Worm (Caenorhabditis elegans) whole organism, late embryonic: Measurements from ENCODE around the gene C54C6.5.
A peak's percentile ranks its signal among the peaks of the same experiment; 100 is the strongest.

Source experiments
- C08G9.2 ChIP-seq: sonication (generic microtip); optimal IDR thresholded peaks from 2 replicates; lab custom pipeline; 2016; ENCODE audit warnings: mild to moderate bottlenecking, missing genetic modification characterization, moderate library complexity, missing compliant biosample characterization
- T23F11.4 ChIP-seq: fragments of 200-800 bp; sonication (Bioruptor generic); optimal IDR thresholded peaks from 2 replicates; lab custom pipeline; 2018; ENCODE audit warnings: mild to moderate bottlenecking, missing genetic modification characterization, missing compliant biosample characterization
- Y22D7AL.16 ChIP-seq: sonication (generic microtip); optimal IDR thresholded peaks from 2 replicates; lab custom pipeline; 2016; ENCODE audit warnings: missing genetic modification characterization, missing compliant biosample characterization
- ama-1 ChIP-seq: fragments of 150-350 bp; optimal IDR thresholded peaks from 2 replicates; lab custom pipeline; 2014
- ceh-14 ChIP-seq: sonication (generic microtip); optimal IDR thresholded peaks from 2 replicates; lab custom pipeline; 2016; ENCODE audit warnings: missing genotype, missing genetic modification characterization, missing compliant biosample characterization
- ceh-18 ChIP-seq: sonication (generic microtip); optimal IDR thresholded peaks from 2 replicates; lab custom pipeline; 2016; ENCODE audit warnings: missing genetic modification characterization, missing compliant biosample characterization
- ceh-19 ChIP-seq: fragments of 200-800 bp; sonication (Bioruptor generic); optimal IDR thresholded peaks from 2 replicates; lab custom pipeline; 2018; ENCODE audit warnings: mild to moderate bottlenecking, missing genetic modification characterization, missing compliant biosample characterization
- ceh-2 ChIP-seq: sonication (generic microtip); optimal IDR thresholded peaks from 2 replicates; lab custom pipeline; 2016; ENCODE audit warnings: missing genotype, missing genetic modification characterization, missing compliant biosample characterization
- ceh-22 ChIP-seq: sonication (generic microtip); optimal IDR thresholded peaks from 2 replicates; lab custom pipeline; 2017; ENCODE audit warnings: missing biosample characterization, missing genetic modification characterization
- ceh-24 ChIP-seq: sonication (generic microtip); optimal IDR thresholded peaks from 2 replicates; lab custom pipeline; 2016; ENCODE audit warnings: mild to moderate bottlenecking, missing genetic modification characterization, missing compliant biosample characterization
- ceh-31 ChIP-seq: sonication (generic microtip); optimal IDR thresholded peaks from 2 replicates; lab custom pipeline; 2016; ENCODE audit warnings: missing genetic modification characterization, missing compliant biosample characterization
- ceh-6 ChIP-seq: fragments of 200-800 bp; sonication (Bioruptor generic); optimal IDR thresholded peaks from 2 replicates; lab custom pipeline; 2018; ENCODE audit warnings: mild to moderate bottlenecking, missing genetic modification characterization, missing compliant biosample characterization
- ceh-9 ChIP-seq: sonication (generic microtip); optimal IDR thresholded peaks from 2 replicates; lab custom pipeline; 2016; ENCODE audit warnings: mild to moderate bottlenecking, missing genetic modification characterization, inconsistent platforms, missing compliant biosample characterization
- elt-2 ChIP-seq: sonication (generic microtip); optimal IDR thresholded peaks from 2 replicates; lab custom pipeline; 2016; ENCODE audit warnings: missing genetic modification reagents, missing genetic modification characterization, missing compliant biosample characterization
- eyg-1 ChIP-seq: sonication (generic microtip); optimal IDR thresholded peaks from 2 replicates; lab custom pipeline; 2016; ENCODE audit warnings: missing genotype, missing genetic modification characterization, missing compliant biosample characterization
- hlh-30 ChIP-seq: sonication (generic microtip); optimal IDR thresholded peaks from 2 replicates; lab custom pipeline; 2017; ENCODE audit warnings: antibody characterized with exemption, missing genetic modification characterization, missing compliant biosample characterization; ENCODE audit not compliant: insufficient read depth
- lim-6 ChIP-seq: sonication (generic microtip); optimal IDR thresholded peaks from 2 replicates; lab custom pipeline; 2016; ENCODE audit warnings: missing genetic modification characterization, missing compliant biosample characterization
- lin-11 ChIP-seq: fragments of 200-800 bp; sonication (Bioruptor generic); optimal IDR thresholded peaks from 2 replicates; lab custom pipeline; 2018; ENCODE audit warnings: mild to moderate bottlenecking, missing genetic modification characterization, missing compliant biosample characterization
- mec-3 ChIP-seq: sonication (generic microtip); optimal IDR thresholded peaks from 2 replicates; lab custom pipeline; 2016; ENCODE audit warnings: borderline replicate concordance, missing genetic modification characterization, missing compliant biosample characterization
- nhr-232 ChIP-seq: sonication (generic microtip); optimal IDR thresholded peaks from 2 replicates; lab custom pipeline; 2016; ENCODE audit warnings: missing genetic modification characterization, missing compliant biosample characterization
- pax-1 ChIP-seq: fragments of 150-350 bp; optimal IDR thresholded peaks from 2 replicates; lab custom pipeline; 2014; ENCODE audit warnings: missing biosample characterization, missing genetic modification characterization
- pqm-1 ChIP-seq: sonication (generic microtip); optimal IDR thresholded peaks from 2 replicates; lab custom pipeline; 2016; ENCODE audit warnings: missing genetic modification characterization, missing compliant biosample characterization
- rnt-1 ChIP-seq: sonication (generic microtip); optimal IDR thresholded peaks from 2 replicates; lab custom pipeline; 2016; ENCODE audit warnings: missing genetic modification characterization, missing compliant biosample characterization
- sdc-2 ChIP-seq: sonication (generic microtip); optimal IDR thresholded peaks from 2 replicates; lab custom pipeline; 2016; ENCODE audit warnings: missing genotype, missing genetic modification characterization, missing compliant biosample characterization
- tbx-2 ChIP-seq: sonication (generic microtip); optimal IDR thresholded peaks from 2 replicates; lab custom pipeline; 2016; ENCODE audit warnings: missing genetic modification characterization, missing compliant biosample characterization
- unc-3 ChIP-seq, 2 experiments: fragments of 200-800 bp in 1 of 2; sonication (Bioruptor generic) in 1 of 2; sonication (generic microtip) in 1 of 2; conservative IDR thresholded peaks in 1 of 2; optimal IDR thresholded peaks in 1 of 2; 2 replicates each; pipeline versions ENCODE4 v1.3.6 to Lab custom; 2016 to 2022; ENCODE audit warnings: missing compliant biosample characterization in 2 of 2, missing genetic modification characterization in 2 of 2, missing genetic modification reagents in 1 of 2
- unc-42 ChIP-seq: sonication (generic microtip); optimal IDR thresholded peaks from 2 replicates; lab custom pipeline; 2016; ENCODE audit warnings: missing genotype, missing genetic modification characterization, missing compliant biosample characterization
- unc-55 ChIP-seq: sonication (generic microtip); optimal IDR thresholded peaks from 2 replicates; lab custom pipeline; 2017; ENCODE audit warnings: missing biosample characterization, missing genetic modification reagents, missing genetic modification characterization
- unc-86 ChIP-seq: sonication (generic microtip); optimal IDR thresholded peaks from 2 replicates; lab custom pipeline; 2016; ENCODE audit warnings: missing genetic modification characterization, missing compliant biosample characterization
- zip-5 ChIP-seq: sonication (generic microtip); optimal IDR thresholded peaks from 2 replicates; lab custom pipeline; 2016; ENCODE audit warnings: missing genetic modification characterization, missing compliant biosample characterization

C54C6.5 gene

DNA sequence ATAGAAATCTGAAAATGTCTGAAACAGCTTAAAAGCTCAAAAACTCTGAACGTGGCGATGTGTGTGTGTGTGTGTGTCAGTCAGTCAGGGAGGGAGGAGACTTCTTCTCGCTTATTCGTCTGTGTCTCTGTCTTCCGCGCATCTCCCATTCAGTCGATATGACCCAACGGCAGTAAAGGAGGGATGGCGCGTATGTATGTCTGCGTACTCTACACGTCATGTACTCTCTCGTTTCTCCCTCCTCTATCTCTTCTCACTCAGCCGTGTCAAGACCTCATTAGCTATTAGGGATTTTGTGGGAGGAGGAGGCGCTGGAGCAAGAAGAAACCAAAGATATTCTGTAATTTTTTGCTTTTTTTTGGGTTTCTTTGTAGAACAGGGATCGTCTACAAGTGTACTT lies 17.6 kb downstream of the C54C6.5 start (continued):
- TF ChIP-seq pax-1 (tag; lab: Kevin White, UChicago) (peak; percentile 61), unc-42 (tag; lab: Kevin White, UChicago) (peak; percentile 68), nhr-232 (tag; lab: Kevin White, UChicago) (no peak), ceh-19 (no peak), unc-3 (GFP tag; conservative IDR thresholded peaks at IDR 0.05; lab: Robert Waterston, UW) (no peak), unc-3 (tag; optimal IDR thresholded peaks at IDR 0.05; lab: Kevin White, UChicago) (no peak), C08G9.2 (tag; lab: Kevin White, UChicago) (no peak), ama-1 (lab: Kevin White, UChicago) (no peak), lim-6 (no peak), tbx-2 (tag; lab: Kevin White, UChicago) (peak; percentile 69), ceh-24 (tag; lab: Kevin White, UChicago) (no peak), elt-2 (no peak), pqm-1 (tag; lab: Kevin White, UChicago) (no peak), ceh-6 (no peak), ceh-18 (peak; percentile 20), rnt-1 (tag; lab: Kevin White, UChicago) (peak; percentile 35)
- TF ChIP-seq, all 69 proteins: peak for 13

DNA sequence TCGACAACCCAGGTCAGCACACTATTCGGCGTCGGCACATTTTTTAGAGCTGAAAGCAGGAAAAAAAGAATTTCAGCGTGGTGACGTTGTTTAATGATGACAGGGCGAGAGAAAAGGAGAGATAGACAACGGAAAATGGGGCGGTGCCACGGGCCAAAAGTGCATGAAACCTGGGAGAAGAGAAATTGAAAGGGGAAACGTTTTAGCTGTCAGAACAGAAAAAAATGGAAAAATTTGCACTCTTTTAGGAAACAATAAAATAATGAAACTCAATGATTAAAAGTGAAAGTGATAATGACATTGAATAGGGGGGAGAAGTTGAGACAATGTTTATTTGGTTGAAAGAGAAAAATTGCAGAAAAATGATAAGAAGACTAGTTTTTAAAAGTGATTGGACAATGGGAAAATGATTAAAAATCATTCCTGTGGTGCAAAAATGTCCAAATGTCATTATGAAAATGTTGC lies 19.9 kb downstream of the C54C6.5 start, which contains the start of gene pitp-1:
Gene pitp-1 (minus strand): TSS at position 51 of the 465 bp plus-strand sequence.
- no peak for TF ChIP-seq ceh-6
- no peak for TF ChIP-seq sdc-2 (tag; lab: Kevin White, UChicago)
- no peak for TF ChIP-seq unc-55 (GFP tag; lab: Kevin White, UChicago)
- TF ChIP-seq zip-5 (tag; lab: Kevin White, UChicago) = no peak
- TF ChIP-seq mec-3 (tag; lab: Kevin White, UChicago) = no peak
- TF ChIP-seq lin-11 (tag; lab: Kevin White, UChicago) = no peak
- TF ChIP-seq tbx-2 (tag; lab: Kevin White, UChicago) = no peak
- TF ChIP-seq ceh-14 = no peak
- TF ChIP-seq ceh-22 = no peak
- no peak for TF ChIP-seq unc-3 (GFP tag; conservative IDR thresholded peaks at IDR 0.05; lab: Robert Waterston, UW)
- TF ChIP-seq unc-3 (tag; optimal IDR thresholded peaks at IDR 0.05; lab: Kevin White, UChicago) = no peak
- no peak for TF ChIP-seq ceh-2 (tag; lab: Kevin White, UChicago)
- TF ChIP-seq, all 69 proteins: peak for 0

DNA sequence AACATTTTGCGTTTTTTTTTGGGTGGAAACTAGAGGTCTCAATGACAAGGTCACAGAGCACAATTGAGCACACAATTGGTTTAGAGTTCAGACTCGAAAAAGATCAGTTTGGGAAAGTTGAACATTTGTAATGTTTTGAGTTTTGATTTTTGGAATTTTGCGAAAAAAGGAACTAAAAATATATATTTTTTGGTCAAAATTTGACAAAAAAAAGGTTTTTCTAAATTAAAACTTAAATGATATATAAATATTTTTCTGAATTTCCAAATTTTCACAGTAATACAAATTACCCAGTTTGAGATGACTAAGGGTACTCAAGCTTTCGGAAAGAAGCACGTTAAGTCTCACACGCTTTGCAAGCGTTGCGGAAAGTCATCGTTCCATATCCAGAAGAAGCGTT lies 21.3 kb downstream of the C54C6.5 start, which contains the start of gene rpl-37:
Gene rpl-37 (plus strand): TSS at position 301 of the 400 bp plus-strand sequence.
- no peak for TF ChIP-seq ceh-22
- no peak for TF ChIP-seq Y22D7AL.16 (tag; lab: Kevin White, UChicago)
- TF ChIP-seq C08G9.2 (tag; lab: Kevin White, UChicago) = no peak
- no peak for TF ChIP-seq unc-55 (GFP tag; lab: Kevin White, UChicago)
- TF ChIP-seq hlh-30 (tag; lab: Kevin White, UChicago) = no peak

DNA sequence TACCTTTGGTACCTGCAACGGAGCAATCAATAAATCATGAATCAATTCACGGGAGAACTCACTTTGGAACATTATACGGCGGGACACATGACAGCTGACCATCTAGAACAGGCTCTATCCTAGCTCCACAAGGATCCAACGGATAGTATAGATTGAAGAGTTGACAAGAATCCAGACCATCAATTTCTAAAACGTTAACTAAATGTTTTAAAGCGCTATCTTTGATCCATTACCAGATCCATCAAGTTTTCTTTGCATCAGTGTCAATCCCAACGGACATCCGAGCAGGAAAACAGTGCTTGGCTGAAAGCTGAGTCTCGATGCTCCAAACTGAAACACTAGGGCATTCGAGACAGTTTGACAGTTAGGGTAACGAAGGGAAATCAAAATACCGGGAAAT lies 26.3 kb downstream of the C54C6.5 start:
- TF ChIP-seq lim-6 = no peak
- TF ChIP-seq ceh-31 = no peak
- no peak for TF ChIP-seq eyg-1
- no peak for TF ChIP-seq T23F11.4

DNA sequence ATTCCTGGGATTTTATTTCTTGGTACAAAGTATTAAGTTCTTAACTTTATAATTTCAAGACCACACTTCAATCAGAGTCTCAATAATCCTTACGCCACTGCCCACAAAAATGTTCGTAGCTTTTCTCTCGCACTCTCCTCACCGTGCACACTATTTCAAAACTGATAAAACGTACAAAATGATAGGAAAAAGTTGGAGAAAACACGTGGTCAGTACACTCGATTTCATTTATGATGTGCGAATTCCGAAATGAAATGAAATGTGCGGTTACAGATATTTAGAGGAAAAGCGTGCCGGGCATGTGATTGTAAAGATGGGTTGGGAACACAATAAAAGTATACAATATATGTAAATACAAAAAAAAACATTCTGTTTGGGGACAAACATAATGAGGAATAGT lies 29.2 kb downstream of the C54C6.5 start:
- TF ChIP-seq mec-3 (tag; lab: Kevin White, UChicago) (no peak), elt-2 (peak; percentile 23)

DNA sequence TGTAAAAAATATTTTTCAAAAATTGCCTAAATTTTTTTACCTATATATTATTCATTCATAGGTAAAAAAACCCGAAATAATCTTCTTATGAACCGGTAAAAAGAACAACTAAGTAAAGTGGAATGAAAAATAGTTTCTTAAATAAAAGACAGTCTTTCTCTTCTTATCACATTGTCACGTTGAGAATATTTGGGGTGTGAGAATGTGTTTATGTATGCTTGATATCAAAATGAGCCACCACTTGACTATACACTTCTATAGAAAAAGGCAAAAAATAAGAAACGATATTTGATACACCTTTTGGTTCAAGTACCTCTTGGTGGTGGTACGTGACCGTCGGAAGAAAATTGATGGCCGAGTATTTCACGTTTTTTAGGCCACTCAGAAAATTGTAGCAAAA lies 30.1 kb downstream of the C54C6.5 start, which contains the start of gene hmit-1.3:
Gene hmit-1.3 (minus strand): TSS at position 103 of the 400 bp plus-strand sequence.
- no peak for TF ChIP-seq unc-55 (GFP tag; lab: Kevin White, UChicago)
- TF ChIP-seq unc-86 (tag; lab: Kevin White, UChicago) = no peak
- TF ChIP-seq ceh-2 (tag; lab: Kevin White, UChicago) = no peak
- TF ChIP-seq nhr-232 (tag; lab: Kevin White, UChicago) = no peak
- no peak for TF ChIP-seq hlh-30 (tag; lab: Kevin White, UChicago)
- no peak for TF ChIP-seq ceh-9 (tag; lab: Kevin White, UChicago)
- TF ChIP-seq mec-3 (tag; lab: Kevin White, UChicago) = no peak
- TF ChIP-seq, all 69 proteins: peak for 0
